Worm (Caenorhabditis elegans): ENCODE results near the gene cyp-13A12.

DNA sequence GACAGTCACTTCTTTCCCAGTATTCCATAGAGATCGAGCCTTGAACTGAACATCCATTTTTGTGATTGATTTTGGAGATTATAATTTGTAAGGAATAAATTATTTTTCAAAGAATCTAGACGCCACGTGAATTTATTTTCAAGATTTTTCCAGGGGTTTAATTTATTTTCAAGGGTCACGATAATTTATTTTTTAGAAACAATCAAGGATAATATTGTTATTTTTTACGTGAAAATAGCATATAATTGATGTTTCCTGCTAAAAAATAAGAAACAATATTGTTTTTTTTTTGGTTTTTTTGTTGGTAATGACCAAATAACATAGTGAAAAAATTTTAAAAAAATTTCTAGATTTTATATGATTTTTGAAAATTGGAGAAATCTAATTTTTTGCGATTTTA lies 5.3 kb downstream of the cyp-13A12 start, which contains the start of gene F14F7.4:
- TF ChIP-seq lin-11 (tag; optimal IDR thresholded peaks at IDR 0.05) (no peak), pha-4 (tag; optimal IDR thresholded peaks at IDR 0.05) (no peak)
